Worm (Caenorhabditis elegans) whole organism, midembryonic: ENCODE data around the gene ZK1240.1.

Experiments used
- T22C8.4 ChIP-seq: fragments of 200-800 bp; sonication (Bioruptor generic); IDR thresholded peaks from 2 replicates; pipeline ENCODE4 v1.3.6; 2022; ENCODE audit warnings: missing genetic modification characterization, missing compliant biosample characterization
- cog-1 ChIP-seq: sonication (generic microtip); optimal IDR thresholded peaks from 2 replicates; lab custom pipeline; 2016; ENCODE audit warnings: missing genetic modification characterization, missing compliant biosample characterization
- flt-1 ChIP-seq: fragments of 200-800 bp; sonication (Bioruptor generic); IDR thresholded peaks from 2 replicates; pipeline ENCODE4 v1.3.6; 2022; ENCODE audit warnings: missing genetic modification characterization, missing compliant biosample characterization
- klf-2 ChIP-seq: fragments of 200-800 bp; sonication (Bioruptor generic); conservative IDR thresholded peaks from 2 replicates; pipeline ENCODE4 v1.3.6; 2022; ENCODE audit warnings: missing genetic modification reagents, missing genetic modification characterization, missing compliant biosample characterization
- med-1 ChIP-seq: sonication (generic microtip); optimal IDR thresholded peaks from 2 replicates; lab custom pipeline; 2017; ENCODE audit warnings: missing genetic modification characterization, mild to moderate bottlenecking, missing compliant biosample characterization, antibody characterized with exemption, missing genetic modification reagents; ENCODE audit not compliant: insufficient read depth
- ref-1 ChIP-seq: fragments of 200-800 bp; sonication (Bioruptor generic); conservative IDR thresholded peaks from 2 replicates; pipeline ENCODE4 v1.3.6; 2022; ENCODE audit warnings: missing genetic modification reagents, missing genetic modification characterization, missing compliant biosample characterization
- tab-1 ChIP-seq: fragments of 200-800 bp; sonication (Bioruptor generic); IDR thresholded peaks from 2 replicates; pipeline ENCODE4 v1.3.6; 2022; ENCODE audit warnings: missing genetic modification characterization, missing compliant biosample characterization
- ztf-23 ChIP-seq: fragments of 200-800 bp; sonication (Bioruptor generic); IDR thresholded peaks from 2 replicates; pipeline ENCODE4 v1.3.6; 2022; ENCODE audit warnings: missing genetic modification reagents, missing genetic modification characterization, missing compliant biosample characterization
- ztf-29 ChIP-seq: fragments of 200-800 bp; sonication (Bioruptor generic); IDR thresholded peaks from 2 replicates; pipeline ENCODE4 v1.3.6; 2022; ENCODE audit warnings: missing genetic modification reagents, missing genetic modification characterization, missing compliant biosample characterization

Gene ZK1240.1

DNA sequence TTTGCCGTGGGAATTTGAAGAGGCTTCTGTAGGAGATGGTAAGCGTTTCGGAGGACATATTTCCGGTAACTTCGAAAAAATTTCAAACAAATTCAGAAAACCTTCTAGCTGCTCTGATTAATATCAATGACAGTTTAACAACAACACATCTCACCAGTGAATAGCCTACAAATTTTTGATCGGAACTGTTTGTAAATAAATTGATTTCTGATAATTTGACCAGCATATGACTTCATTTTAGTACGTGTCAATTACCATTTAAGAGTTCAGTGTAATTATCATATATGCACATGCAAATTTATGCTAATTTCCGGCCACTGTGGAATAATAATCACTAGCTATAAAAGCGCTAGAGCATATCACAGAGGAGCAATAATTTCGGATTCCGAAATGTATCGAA, 4.2 kb upstream of the ZK1240.1 start, which contains the start of gene ZK1240.11:
Gene ZK1240.11 (plus strand): TSS at position 301 of the 400 bp plus-strand sequence.
- no peak for TF ChIP-seq ztf-29 (GFP tag; lab: Robert Waterston, UW)
- TF ChIP-seq med-1, result no peak
- TF ChIP-seq ref-1, result no peak
- no peak for TF ChIP-seq cog-1 (tag; lab: Kevin White, UChicago)
- no peak for TF ChIP-seq klf-2 (GFP tag; lab: Robert Waterston, UW)

DNA sequence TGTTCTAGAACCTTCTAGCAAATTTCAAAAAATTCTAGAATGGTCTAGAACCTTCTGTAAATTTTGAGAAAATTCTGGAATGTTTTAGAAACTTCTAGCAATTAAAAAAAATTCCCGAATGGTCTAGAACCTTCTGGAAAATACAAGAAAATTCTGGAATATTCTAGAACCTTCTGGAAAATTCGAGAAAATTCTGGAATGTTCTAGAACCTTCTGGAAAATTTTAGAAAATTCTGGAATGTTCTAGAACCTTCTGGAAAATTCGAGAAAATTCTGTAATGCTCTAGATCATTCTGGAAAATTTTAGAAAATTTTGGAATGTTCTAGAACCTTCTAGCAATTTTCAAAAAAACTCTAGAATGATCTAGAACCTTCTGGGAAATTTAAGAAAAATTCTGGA, 1.3 kb downstream of the ZK1240.1 start:
- no peak for TF ChIP-seq med-1
- TF ChIP-seq flt-1 (GFP tag; lab: Robert Waterston, UW), result peak; percentile 63
- no peak for TF ChIP-seq cog-1 (tag; lab: Kevin White, UChicago)

DNA sequence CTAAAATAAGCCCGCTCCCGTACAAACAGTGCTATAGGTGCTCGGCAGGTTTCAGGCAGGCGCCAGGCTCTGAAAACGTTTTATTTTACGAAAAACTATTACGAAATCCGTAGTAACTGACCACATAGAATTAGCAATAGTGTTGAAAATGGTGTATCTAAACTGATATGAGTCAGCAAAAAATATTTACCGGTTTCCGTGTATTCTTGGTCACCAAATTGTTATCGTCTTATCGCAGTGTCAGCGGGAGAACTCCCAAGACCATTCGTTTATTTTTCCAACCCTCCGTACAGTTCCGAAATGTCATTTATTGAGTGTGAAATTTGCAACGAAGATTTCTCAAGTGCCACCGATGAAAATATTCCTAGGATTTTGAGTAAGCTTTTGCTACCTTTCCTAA, 3.0 kb downstream of the ZK1240.1 start, which contains the start of gene F43C11.8:
Gene F43C11.8 (plus strand): TSS at position 301 of the 400 bp plus-strand sequence.
- no peak for TF ChIP-seq tab-1
- TF ChIP-seq cog-1 (tag; lab: Kevin White, UChicago), result no peak
- TF ChIP-seq med-1, result no peak
- no peak for TF ChIP-seq ztf-23 (GFP tag; lab: Robert Waterston, UW)
- TF ChIP-seq flt-1 (GFP tag; lab: Robert Waterston, UW), result no peak
- TF ChIP-seq ref-1, result no peak

DNA sequence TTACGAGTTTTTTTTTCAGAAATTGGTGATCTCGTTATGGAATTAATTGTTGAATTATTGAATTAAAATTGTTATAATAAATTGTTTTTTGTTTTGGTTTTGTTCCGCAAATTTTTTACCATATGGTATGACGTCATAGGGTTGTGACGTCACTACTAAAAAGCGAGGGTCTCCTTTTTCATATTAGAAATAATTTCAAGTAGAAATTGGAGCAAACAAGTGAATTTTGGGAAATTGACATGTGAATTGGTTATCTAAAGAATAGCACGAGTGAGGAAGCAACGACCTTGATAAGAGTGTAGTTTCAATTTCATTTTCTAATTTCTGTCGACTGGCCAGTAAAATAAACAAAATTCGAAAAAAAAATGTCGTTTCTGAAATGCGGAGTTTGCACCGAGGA, 6.4 kb downstream of the ZK1240.1 start, which contains the start of gene F43C11.7:
Gene F43C11.7 (plus strand): TSS at position 326 of the 400 bp plus-strand sequence.
- TF ChIP-seq cog-1 (tag; lab: Kevin White, UChicago), result no peak
- TF ChIP-seq med-1, result no peak
- TF ChIP-seq T22C8.4 (GFP tag; lab: Robert Waterston, UW), result no peak
- TF ChIP-seq tab-1, result no peak
- TF ChIP-seq klf-2 (GFP tag; lab: Robert Waterston, UW), result no peak
- TF ChIP-seq flt-1 (GFP tag; lab: Robert Waterston, UW), result no peak

DNA sequence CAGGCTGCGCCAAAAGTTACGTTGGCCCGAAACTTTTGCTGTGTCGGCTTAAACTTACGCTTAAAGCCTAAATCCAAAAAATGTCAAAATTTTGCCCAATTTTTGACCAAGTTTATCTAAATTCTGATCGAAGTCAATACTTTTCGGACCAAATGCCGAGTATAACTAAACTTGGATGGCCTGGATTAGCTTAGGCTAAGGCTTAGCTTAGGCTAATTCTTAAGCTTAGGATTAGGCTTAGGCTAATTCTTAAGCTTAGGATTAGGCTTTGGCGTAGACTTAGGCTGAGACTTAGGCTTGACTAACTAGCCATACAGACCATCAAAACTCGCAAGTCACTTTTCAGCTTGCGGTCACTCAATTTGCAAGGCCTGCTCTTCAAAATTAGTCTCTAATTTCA, 7.0 kb downstream of the ZK1240.1 start:
- no peak for TF ChIP-seq cog-1 (tag; lab: Kevin White, UChicago)
- no peak for TF ChIP-seq ztf-29 (GFP tag; lab: Robert Waterston, UW)
- no peak for TF ChIP-seq tab-1
- no peak for TF ChIP-seq ztf-23 (GFP tag; lab: Robert Waterston, UW)
- TF ChIP-seq ref-1, result no peak
- TF ChIP-seq klf-2 (GFP tag; lab: Robert Waterston, UW), result no peak
- no peak for TF ChIP-seq T22C8.4 (GFP tag; lab: Robert Waterston, UW)
- TF ChIP-seq flt-1 (GFP tag; lab: Robert Waterston, UW), result no peak
- TF ChIP-seq med-1, result no peak

DNA sequence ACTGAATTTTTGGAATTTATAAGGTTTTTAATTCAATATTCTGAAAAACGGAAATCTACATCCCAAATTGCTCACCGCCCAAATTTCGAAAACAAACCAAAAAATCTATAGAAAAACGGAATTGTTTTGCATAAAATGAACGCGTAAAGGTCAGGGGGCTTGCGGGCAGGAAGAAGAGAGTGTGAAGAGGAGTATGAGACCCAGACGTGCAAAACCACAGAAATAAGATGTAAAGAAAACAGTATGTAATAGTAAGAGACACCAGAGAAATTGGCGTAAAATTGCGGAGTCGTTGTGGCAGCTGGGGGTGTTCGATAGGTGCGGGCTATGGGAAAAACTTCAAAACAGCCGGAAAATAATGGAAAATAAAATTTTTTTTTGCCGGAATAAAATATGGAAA, 11.8 kb downstream of the ZK1240.1 start:
- no peak for TF ChIP-seq ztf-23 (GFP tag; lab: Robert Waterston, UW)
- TF ChIP-seq ref-1, result no peak
- no peak for TF ChIP-seq cog-1 (tag; lab: Kevin White, UChicago)
- TF ChIP-seq T22C8.4 (GFP tag; lab: Robert Waterston, UW), result no peak
- no peak for TF ChIP-seq med-1
- TF ChIP-seq ztf-29 (GFP tag; lab: Robert Waterston, UW), result no peak
- TF ChIP-seq tab-1, result no peak
- no peak for TF ChIP-seq flt-1 (GFP tag; lab: Robert Waterston, UW)
- TF ChIP-seq klf-2 (GFP tag; lab: Robert Waterston, UW), result no peak

DNA sequence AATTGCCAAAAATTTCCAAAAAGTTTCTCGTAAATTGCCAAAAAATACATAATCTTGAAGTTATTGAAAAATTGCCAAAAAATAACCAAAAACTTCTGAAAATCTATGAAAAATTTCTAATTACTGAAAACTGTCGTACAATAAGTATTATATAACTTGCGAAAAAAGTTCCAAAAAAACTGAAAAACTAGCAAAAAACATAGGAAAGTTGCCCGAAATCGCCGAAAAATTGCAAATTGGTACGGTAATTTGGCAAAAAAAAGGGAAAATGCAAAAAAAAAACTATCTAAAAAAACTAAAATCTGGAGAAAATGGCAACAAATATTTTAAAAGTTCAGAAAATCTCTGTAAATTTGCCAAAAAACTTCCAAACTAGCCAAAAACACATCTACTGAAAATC, 12.3 kb downstream of the ZK1240.1 start, which contains the start of gene enri-1:
Gene enri-1 (minus strand): TSS at position 101 of the 400 bp plus-strand sequence.
- TF ChIP-seq med-1 (no peak), ref-1 (no peak), ztf-23 (GFP tag; lab: Robert Waterston, UW) (no peak), tab-1 (no peak), ztf-29 (GFP tag; lab: Robert Waterston, UW) (no peak), klf-2 (GFP tag; lab: Robert Waterston, UW) (no peak), T22C8.4 (GFP tag; lab: Robert Waterston, UW) (no peak), cog-1 (tag; lab: Kevin White, UChicago) (no peak), flt-1 (GFP tag; lab: Robert Waterston, UW) (no peak)

DNA sequence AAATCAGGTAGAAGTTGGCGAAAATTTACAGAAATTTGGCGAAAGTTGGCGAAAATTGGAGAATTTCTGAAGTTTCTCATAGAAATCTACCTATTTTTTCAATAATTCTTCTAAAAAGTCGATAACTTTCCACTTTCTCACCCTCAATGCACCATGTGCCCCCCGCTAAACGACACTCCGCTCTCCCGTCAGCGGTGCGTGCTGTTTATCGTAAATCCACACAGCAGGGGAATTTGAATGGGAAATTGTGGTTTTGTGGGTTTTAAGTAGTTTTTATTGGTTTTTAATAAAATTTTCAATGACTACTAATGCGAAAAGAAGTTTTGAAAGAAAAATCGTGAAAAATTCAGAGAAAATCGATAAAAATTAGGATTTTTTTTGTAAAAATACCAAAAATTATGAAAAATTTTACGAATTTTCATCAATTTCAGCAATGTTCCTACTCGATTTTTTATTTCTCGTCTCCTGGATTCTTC, 12.8 kb downstream of the ZK1240.1 start, which contains the start of gene F43C11.6:
Gene F43C11.6 (plus strand): TSS at position 426 of the 476 bp plus-strand sequence.
- no peak for TF ChIP-seq ztf-23 (GFP tag; lab: Robert Waterston, UW)
- no peak for TF ChIP-seq med-1
- no peak for TF ChIP-seq flt-1 (GFP tag; lab: Robert Waterston, UW)
- TF ChIP-seq klf-2 (GFP tag; lab: Robert Waterston, UW), result no peak
- TF ChIP-seq T22C8.4 (GFP tag; lab: Robert Waterston, UW), result no peak
- TF ChIP-seq ref-1, result no peak
- no peak for TF ChIP-seq tab-1
- no peak for TF ChIP-seq ztf-29 (GFP tag; lab: Robert Waterston, UW)
- no peak for TF ChIP-seq cog-1 (tag; lab: Kevin White, UChicago)

DNA sequence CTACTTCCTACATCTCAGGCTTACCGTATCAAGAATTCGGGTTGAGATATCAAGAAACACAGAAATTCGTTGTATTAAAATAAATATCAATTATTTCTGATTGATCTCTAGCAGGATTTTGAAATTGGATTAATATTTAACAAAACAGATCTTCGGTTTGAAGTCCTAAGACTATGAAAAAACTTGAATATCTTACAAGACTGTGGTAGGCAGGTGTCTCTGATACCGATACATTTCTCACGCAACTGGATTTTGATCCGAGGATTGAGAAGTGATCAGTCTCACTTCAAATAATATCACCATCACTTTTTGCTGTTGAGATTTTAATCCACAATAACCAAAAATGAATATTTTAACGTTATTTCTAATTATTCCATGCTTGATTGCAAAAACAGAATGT, 17.5 kb downstream of the ZK1240.1 start, which contains the start of gene F43C11.4:
Gene F43C11.4 (plus strand): TSS at position 301 of the 400 bp plus-strand sequence.
- no peak for TF ChIP-seq ref-1
- TF ChIP-seq ztf-23 (GFP tag; lab: Robert Waterston, UW), result no peak
- TF ChIP-seq med-1, result no peak
- no peak for TF ChIP-seq cog-1 (tag; lab: Kevin White, UChicago)
- no peak for TF ChIP-seq klf-2 (GFP tag; lab: Robert Waterston, UW)
- no peak for TF ChIP-seq flt-1 (GFP tag; lab: Robert Waterston, UW)
- no peak for TF ChIP-seq tab-1
- TF ChIP-seq ztf-29 (GFP tag; lab: Robert Waterston, UW), result no peak
- no peak for TF ChIP-seq T22C8.4 (GFP tag; lab: Robert Waterston, UW)

DNA sequence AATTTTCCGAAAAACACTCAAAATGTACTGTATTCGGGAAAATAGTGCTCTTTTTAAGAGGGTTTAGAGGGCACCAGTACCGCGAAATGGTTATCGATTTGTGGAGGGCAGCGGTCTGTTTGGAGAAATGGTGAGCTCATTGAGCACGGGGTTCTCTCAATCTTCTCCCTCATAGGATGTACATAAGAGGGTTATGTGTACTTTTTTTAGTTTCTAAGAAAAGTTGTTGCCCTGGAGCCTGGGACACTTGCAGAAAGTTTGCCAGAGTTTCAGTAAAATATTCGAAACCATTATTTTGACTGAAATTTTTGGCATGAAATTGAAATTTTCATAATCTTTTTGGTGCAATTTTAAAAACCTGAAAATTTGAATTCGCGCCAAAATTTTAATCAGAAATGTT, 23.4 kb downstream of the ZK1240.1 start, which contains the start of gene F43C11.10:
Gene F43C11.10 (minus strand): TSS at position 101 of the 400 bp plus-strand sequence.
- no peak for TF ChIP-seq cog-1 (tag; lab: Kevin White, UChicago)
- TF ChIP-seq klf-2 (GFP tag; lab: Robert Waterston, UW), result no peak
- TF ChIP-seq ref-1, result no peak
- no peak for TF ChIP-seq ztf-23 (GFP tag; lab: Robert Waterston, UW)
- no peak for TF ChIP-seq T22C8.4 (GFP tag; lab: Robert Waterston, UW)
- no peak for TF ChIP-seq tab-1
- no peak for TF ChIP-seq med-1
